Fruit fly (Drosophila melanogaster): ENCODE measurements around the gene CG4849.
A peak's percentile ranks its signal among the peaks of the same experiment; 100 is the strongest.

Gene CG4849

dm6 chr3R:27988647-27989430 lies 25.6 kb downstream of the CG4849 start (continued):
- no peak for TF ChIP-seq hkb (optimal IDR thresholded peaks at IDR 0.05)
- no peak for TF ChIP-seq hkb (GFP tag; IDR thresholded peaks at IDR 0.05)
- no peak for TF ChIP-seq CG8478 (optimal IDR thresholded peaks at IDR 0.05)
- TF ChIP-seq gem (tag; optimal IDR thresholded peaks at IDR 0.05) = peak; percentile 57
- peak; percentile 7 for TF ChIP-seq pho (GFP tag; optimal IDR thresholded peaks at IDR 0.05)
- no peak for TF ChIP-seq fd64A (GFP tag; optimal IDR thresholded peaks at IDR 0.05)
- TF ChIP-seq D19B (GFP tag; optimal IDR thresholded peaks at IDR 0.05) = no peak
- TF ChIP-seq CG5180 (GFP tag; optimal IDR thresholded peaks at IDR 0.05) = no peak
- no peak for TF ChIP-seq Dad (GFP tag; optimal IDR thresholded peaks at IDR 0.05)
- TF ChIP-seq crol (GFP tag; IDR thresholded peaks at IDR 0.05) = peak; percentile 85
- TF ChIP-seq CG7745 (tag; optimal IDR thresholded peaks at IDR 0.05) = no peak
- TF ChIP-seq CG7271 (tag; optimal IDR thresholded peaks at IDR 0.05) = no peak
- peak; percentile 46 for TF ChIP-seq Drgx (GFP tag; IDR thresholded peaks at IDR 0.05)
- no peak for TF ChIP-seq CG7987 (GFP tag; optimal IDR thresholded peaks at IDR 0.05)
- TF ChIP-seq CG17328 (GFP tag; IDR thresholded peaks at IDR 0.05) = no peak
- no peak for TF ChIP-seq ash1 (GFP tag; optimal IDR thresholded peaks at IDR 0.05)
- peak; percentile 7 for TF ChIP-seq CG10543 (GFP tag; optimal IDR thresholded peaks at IDR 0.05)
- TF ChIP-seq disco-r (GFP tag; optimal IDR thresholded peaks at IDR 0.05) = no peak
- TF ChIP-seq pum (GFP tag; optimal IDR thresholded peaks at IDR 0.05) = peak; percentile 9
- peak; percentile 31 for TF ChIP-seq fd96Cb (tag; optimal IDR thresholded peaks at IDR 0.05)
- TF ChIP-seq Neu2 (GFP tag; optimal IDR thresholded peaks at IDR 0.05; ENCODE audit: borderline replicate concordance) = no peak
- peak in 1 of 2 experiments; percentile 35 for TF ChIP-seq bsh (GFP tag; optimal IDR thresholded peaks at IDR 0.05)
- TF ChIP-seq CG12299 (tag; optimal IDR thresholded peaks at IDR 0.05) = no peak
- TF ChIP-seq HLH3B (GFP tag; IDR thresholded peaks at IDR 0.05) = peak; percentile 69
- TF ChIP-seq CG13296 (GFP tag; optimal IDR thresholded peaks at IDR 0.05) = no peak
- TF ChIP-seq lbe (GFP tag; optimal IDR thresholded peaks at IDR 0.05) = no peak
- no peak for TF ChIP-seq tx (GFP tag; optimal IDR thresholded peaks at IDR 0.05)
- peak; percentile 52 for TF ChIP-seq Xbp1 (GFP tag; optimal IDR thresholded peaks at IDR 0.05)
- TF ChIP-seq exex (tag; optimal IDR thresholded peaks at IDR 0.05) = no peak
- TF ChIP-seq CG15696 (tag; optimal IDR thresholded peaks at IDR 0.05) = no peak
- no peak for TF ChIP-seq run (tag; optimal IDR thresholded peaks at IDR 0.05)
- TF ChIP-seq ap (GFP tag; IDR thresholded peaks at IDR 0.05) = no peak
- peak; percentile 48 for TF ChIP-seq sisA (GFP tag; IDR thresholded peaks at IDR 0.05)
- no peak for TF ChIP-seq CG11723 (GFP tag; optimal IDR thresholded peaks at IDR 0.05)
- TF ChIP-seq Sox102F (GFP tag; optimal IDR thresholded peaks at IDR 0.05) = peak; percentile 4
- TF ChIP-seq CG17385 (GFP tag; optimal IDR thresholded peaks at IDR 0.05) = peak; percentile 8
- TF ChIP-seq CG4360 (GFP tag; IDR thresholded peaks at IDR 0.05) = no peak
- TF ChIP-seq CG12155 (GFP tag; optimal IDR thresholded peaks at IDR 0.05) = no peak
- TF ChIP-seq CG10321 (GFP tag; IDR thresholded peaks at IDR 0.05) = no peak
- TF ChIP-seq CG14667 (GFP tag; IDR thresholded peaks at IDR 0.05) = peak; percentile 43
- TF ChIP-seq CG30431 (GFP tag; optimal IDR thresholded peaks at IDR 0.05) = peak; percentile 40
- no peak for TF ChIP-seq CG43689 (GFP tag; IDR thresholded peaks at IDR 0.05)
- no peak for TF ChIP-seq hb (GFP tag; IDR thresholded peaks at IDR 0.05; ENCODE audit: partially characterized antibody)
- peak; percentile 33 for TF ChIP-seq Hr3 (GFP tag; optimal IDR thresholded peaks at IDR 0.05)
- no peak for TF ChIP-seq CG4328 (GFP tag; optimal IDR thresholded peaks at IDR 0.05)
- no peak for TF ChIP-seq Dll (GFP tag; IDR thresholded peaks at IDR 0.05; ENCODE audit: partially characterized antibody)
- peak; percentile 17 for TF ChIP-seq CG2712 (tag; optimal IDR thresholded peaks at IDR 0.05)
- no peak for TF ChIP-seq emc (GFP tag; optimal IDR thresholded peaks at IDR 0.05)
- no peak for TF ChIP-seq wek (GFP tag; optimal IDR thresholded peaks at IDR 0.05)
- TF ChIP-seq stwl (tag; optimal IDR thresholded peaks at IDR 0.05) = no peak
